Worm (Caenorhabditis elegans): Measurements from ENCODE around the gene Y47D7A.3.

DNA sequence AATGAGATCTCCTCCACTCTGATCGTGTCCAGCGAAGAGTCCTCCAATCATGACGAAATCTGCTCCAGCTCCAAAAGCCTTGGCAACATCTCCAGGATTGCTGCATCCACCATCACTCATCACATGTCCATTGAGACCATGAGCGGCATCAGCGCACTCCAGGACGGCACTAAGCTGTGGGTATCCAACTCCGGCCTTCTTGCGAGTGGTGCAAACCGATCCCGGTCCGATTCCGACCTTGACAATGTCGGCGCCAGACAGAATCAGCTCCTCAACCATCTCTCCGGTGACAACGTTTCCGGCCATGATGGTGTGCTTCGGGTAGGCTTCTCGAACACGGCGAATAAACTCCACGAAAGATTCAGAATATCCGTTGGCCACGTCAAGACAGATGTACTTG is 40.2 kb upstream of the Y47D7A.3 start:
- TF ChIP-seq ref-1 (GFP tag; conservative IDR thresholded peaks at IDR 0.05) (no peak), ztf-29 (GFP tag; IDR thresholded peaks at IDR 0.05) (no peak), flt-1 (GFP tag; IDR thresholded peaks at IDR 0.05) (no peak), ztf-23 (GFP tag; IDR thresholded peaks at IDR 0.05) (no peak)
